Comparison of ENCODE assay signal across 5 worm cellular contexts in genomic region chrII:11632689-11633088, ce11.
TF ChIP-seq lines count a peak whose summit lies in the region.

No protein-coding gene starts in this region.

TF ChIP-seq in whole organism, L1 larva, 84 proteins besides CTCF, POLR2A, EP300 and RAD21 (continues in another document):
- peak; percentile 46 for TF ChIP-seq nhr-77 (tag; optimal IDR thresholded peaks at IDR 0.05; lab: Kevin White, UChicago)
- TF ChIP-seq fkh-8 (tag; optimal IDR thresholded peaks at IDR 0.05; lab: Kevin White, UChicago), result peak; percentile 57
- peak; percentile 29 for TF ChIP-seq xbp-1 (tag; optimal IDR thresholded peaks at IDR 0.05; lab: Kevin White, UChicago)
- TF ChIP-seq ztf-4 (tag; optimal IDR thresholded peaks at IDR 0.05; lab: Kevin White, UChicago), result no peak
- no peak for TF ChIP-seq nhr-12 (tag; optimal IDR thresholded peaks at IDR 0.05; lab: Kevin White, UChicago)
- no peak for TF ChIP-seq sox-4 (tag; optimal IDR thresholded peaks at IDR 0.05; lab: Kevin White, UChicago)
- no peak for TF ChIP-seq lin-39 (tag; optimal IDR thresholded peaks at IDR 0.05; lab: Kevin White, UChicago)
- no peak for TF ChIP-seq lir-3 (tag; optimal IDR thresholded peaks at IDR 0.05; lab: Kevin White, UChicago; ENCODE audit: poor library complexity)
- no peak for TF ChIP-seq unc-86 (tag; optimal IDR thresholded peaks at IDR 0.05; lab: Kevin White, UChicago)
- TF ChIP-seq dpl-1 (GFP tag; optimal IDR thresholded peaks at IDR 0.05; lab: Kevin White, UChicago), result no peak
- TF ChIP-seq nhr-85 (tag; lab: Kevin White, UChicago), result peak; percentile 86
- TF ChIP-seq unc-130 (tag; optimal IDR thresholded peaks at IDR 0.05; lab: Kevin White, UChicago), result peak; percentile 22
- TF ChIP-seq nhr-90 (tag; optimal IDR thresholded peaks at IDR 0.05; lab: Kevin White, UChicago; ENCODE audit: poor library complexity), result peak; percentile 25
- no peak for TF ChIP-seq alr-1 (tag; optimal IDR thresholded peaks at IDR 0.05; lab: Kevin White, UChicago; ENCODE audit: borderline replicate concordance)
- peak; percentile 16 for TF ChIP-seq mep-1 (tag; optimal IDR thresholded peaks at IDR 0.05; lab: Kevin White, UChicago)
- TF ChIP-seq egl-13 (tag; optimal IDR thresholded peaks at IDR 0.05; lab: Kevin White, UChicago), result no peak
- no peak for TF ChIP-seq hpl-2 (GFP tag; optimal IDR thresholded peaks at IDR 0.05; lab: Kevin White, UChicago)
- TF ChIP-seq fkh-10 (GFP tag; optimal IDR thresholded peaks at IDR 0.05; lab: Kevin White, UChicago), result no peak
- peak; percentile 37 for TF ChIP-seq fos-1 (tag; optimal IDR thresholded peaks at IDR 0.05; lab: Kevin White, UChicago)

TF ChIP-seq in whole organism, L3 larva, 47 proteins besides CTCF, POLR2A, EP300 and RAD21:
- peak; percentile 63 for TF ChIP-seq nfya-1 (tag; optimal IDR thresholded peaks at IDR 0.05; lab: Kevin White, UChicago; ENCODE audit: insufficient read depth)
- peak; percentile 17 for TF ChIP-seq ceh-28 (tag; optimal IDR thresholded peaks at IDR 0.05; lab: Kevin White, UChicago)
- no peak for TF ChIP-seq aly-2 (tag; optimal IDR thresholded peaks at IDR 0.05; lab: Kevin White, UChicago)
- TF ChIP-seq ceh-82 (tag; optimal IDR thresholded peaks at IDR 0.05; lab: Kevin White, UChicago), result no peak
- no peak for TF ChIP-seq mdl-1 (tag; optimal IDR thresholded peaks at IDR 0.05; lab: Kevin White, UChicago)
- TF ChIP-seq nhr-23 (tag; optimal IDR thresholded peaks at IDR 0.05; lab: Kevin White, UChicago), result peak; percentile 45
- TF ChIP-seq nhr-25 (tag; optimal IDR thresholded peaks at IDR 0.05; lab: Kevin White, UChicago), result peak; percentile 83
- peak; percentile 5 for TF ChIP-seq elt-2 (tag; optimal IDR thresholded peaks at IDR 0.05; lab: Kevin White, UChicago)
- peak; percentile 76 for TF ChIP-seq pha-4 (tag; optimal IDR thresholded peaks at IDR 0.05; lab: Kevin White, UChicago)
- peak; percentile 64 for TF ChIP-seq hmg-11 (tag; optimal IDR thresholded peaks at IDR 0.05; lab: Kevin White, UChicago)
- TF ChIP-seq nhr-237 (tag; optimal IDR thresholded peaks at IDR 0.05; lab: Kevin White, UChicago), result no peak
- TF ChIP-seq ama-1 (optimal IDR thresholded peaks at IDR 0.05; lab: Kevin White, UChicago), result peak; percentile 61
- peak; percentile 79 for TF ChIP-seq lin-39 (tag; optimal IDR thresholded peaks at IDR 0.05; lab: Kevin White, UChicago)
- TF ChIP-seq snpc-4 (tag; optimal IDR thresholded peaks at IDR 0.05; lab: Kevin White, UChicago), result peak; percentile 34
- no peak for TF ChIP-seq tbx-2 (tag; optimal IDR thresholded peaks at IDR 0.05; lab: Kevin White, UChicago)
- TF ChIP-seq zag-1 (tag; optimal IDR thresholded peaks at IDR 0.05; lab: Kevin White, UChicago), result no peak

TF ChIP-seq in whole organism, early embryonic, 17 proteins besides CTCF, POLR2A, EP300 and RAD21:
- TF ChIP-seq hmg-4 (GFP tag; optimal IDR thresholded peaks at IDR 0.05; lab: Kevin White, UChicago), result peak; percentile 63
- no peak for TF ChIP-seq aly-1 (tag; optimal IDR thresholded peaks at IDR 0.05; lab: Kevin White, UChicago)
TF ChIP-seq in whole organism, early embryonic: peak in this region for 1.

TF ChIP-seq in whole organism, midembryonic, 9 proteins besides CTCF, POLR2A, EP300 and RAD21:
- TF ChIP-seq klf-2 (GFP tag; conservative IDR thresholded peaks at IDR 0.05; lab: Robert Waterston, UW) (no peak), ref-1 (GFP tag; conservative IDR thresholded peaks at IDR 0.05; lab: Robert Waterston, UW) (0 out of 2 replicates have a peak, but pooled peaks have one; percentile 6)

TF ChIP-seq in whole organism, young adult, 124 proteins besides CTCF, POLR2A, EP300 and RAD21 (continues in another document):
- TF ChIP-seq cebp-1 (GFP tag; IDR thresholded peaks at IDR 0.05; lab: Robert Waterston, UW) (no peak), cebp-1 (tag; optimal IDR thresholded peaks at IDR 0.05; lab: Kevin White, UChicago) (peak; percentile 46), lin-54 (GFP tag; optimal IDR thresholded peaks at IDR 0.05; lab: Kevin White, UChicago) (no peak), dpff-1 (tag; optimal IDR thresholded peaks at IDR 0.05; lab: Kevin White, UChicago) (no peak), hmg-20 (GFP tag; IDR thresholded peaks at IDR 0.05; lab: Robert Waterston, UW) (no peak), aptf-3 (GFP tag; IDR thresholded peaks at IDR 0.05; lab: Robert Waterston, UW) (no peak), dox-1 (GFP tag; IDR thresholded peaks at IDR 0.05; lab: Robert Waterston, UW) (peak; percentile 19; the same call in 1 of the 2 replicates), rcor-1 (GFP tag; IDR thresholded peaks at IDR 0.05; lab: Robert Waterston, UW) (peak; percentile 10; the same call in 1 of the 2 replicates), ceh-40 (GFP tag; IDR thresholded peaks at IDR 0.05; lab: Robert Waterston, UW) (no peak), sdz-38 (tag; optimal IDR thresholded peaks at IDR 0.05; lab: Kevin White, UChicago) (no peak), attf-5 (GFP tag; optimal IDR thresholded peaks at IDR 0.05; lab: Kevin White, UChicago) (no peak), snpc-4 (GFP tag; optimal IDR thresholded peaks at IDR 0.05; lab: Kevin White, UChicago) (no peak), snpc-4 (tag; optimal IDR thresholded peaks at IDR 0.05; lab: Kevin White, UChicago) (peak in 1 of 4 experiments; percentile 25), tlf-1 (GFP tag; optimal IDR thresholded peaks at IDR 0.05; lab: Kevin White, UChicago) (no peak), unc-130 (GFP tag; optimal IDR thresholded peaks at IDR 0.05; lab: Kevin White, UChicago) (no peak), F39B2.1 (GFP tag; IDR thresholded peaks at IDR 0.05; lab: Robert Waterston, UW) (no peak), die-1 (tag; optimal IDR thresholded peaks at IDR 0.05; lab: Kevin White, UChicago) (no peak), efl-1 (GFP tag; optimal IDR thresholded peaks at IDR 0.05; lab: Kevin White, UChicago) (no peak), sea-2 (GFP tag; IDR thresholded peaks at IDR 0.05; lab: Robert Waterston, UW) (no peak), hlh-12 (tag; optimal IDR thresholded peaks at IDR 0.05; lab: Kevin White, UChicago) (no peak), F23B12.7 (tag; optimal IDR thresholded peaks at IDR 0.05; lab: Kevin White, UChicago; ENCODE audit: insufficient read depth) (no peak), B0336.3 (GFP tag; IDR thresholded peaks at IDR 0.05; lab: Robert Waterston, UW) (no peak), nhr-120 (GFP tag; IDR thresholded peaks at IDR 0.05; lab: Robert Waterston, UW) (no peak), nfyb-1 (GFP tag; IDR thresholded peaks at IDR 0.05; lab: Robert Waterston, UW) (peak; percentile 34; the same call in 1 of the 2 replicates), cebp-2 (GFP tag; IDR thresholded peaks at IDR 0.05; lab: Robert Waterston, UW) (no peak), F57A8.1 (GFP tag; optimal IDR thresholded peaks at IDR 0.05; lab: Kevin White, UChicago) (no peak), zfh-2 (GFP tag; conservative IDR thresholded peaks at IDR 0.05; lab: Robert Waterston, UW) (peak; percentile 68), pha-4 (tag; optimal IDR thresholded peaks at IDR 0.05; lab: Kevin White, UChicago) (no peak), repo-1 (tag; optimal IDR thresholded peaks at IDR 0.05; lab: Kevin White, UChicago) (no peak), C17E4.6 (GFP tag; IDR thresholded peaks at IDR 0.05; lab: Robert Waterston, UW) (no peak), ztf-25 (GFP tag; IDR thresholded peaks at IDR 0.05; lab: Robert Waterston, UW) (no peak), hmg-1.2 (GFP tag; IDR thresholded peaks at IDR 0.05; lab: Robert Waterston, UW) (peak; percentile 70; the same call in 1 of the 2 replicates), rpc-1 (optimal IDR thresholded peaks at IDR 0.05; lab: Kevin White, UChicago) (no peak), rpc-1 (tag; optimal IDR thresholded peaks at IDR 0.05; lab: Kevin White, UChicago) (no peak), C06A6.2 (GFP tag; conservative IDR thresholded peaks at IDR 0.05; lab: Robert Waterston, UW) (no peak), mel-28 (tag; optimal IDR thresholded peaks at IDR 0.05; lab: Kevin White, UChicago; ENCODE audit: borderline replicate concordance) (no peak), atf-7 (tag; optimal IDR thresholded peaks at IDR 0.05; lab: Kevin White, UChicago) (no peak), bed-1 (GFP tag; IDR thresholded peaks at IDR 0.05; lab: Robert Waterston, UW) (no peak), attf-3 (GFP tag; conservative IDR thresholded peaks at IDR 0.05; lab: Robert Waterston, UW) (no peak), lin-35 (GFP tag; optimal IDR thresholded peaks at IDR 0.05; lab: Kevin White, UChicago) (peak in 1 of 3 experiments; percentile 19), madf-8 (GFP tag; conservative IDR thresholded peaks at IDR 0.05; lab: Robert Waterston, UW) (no peak), ama-1 (optimal IDR thresholded peaks at IDR 0.05; lab: Kevin White, UChicago) (no peak), ama-1 (GFP tag; optimal IDR thresholded peaks at IDR 0.05; lab: Kevin White, UChicago) (no peak), F37B4.10 (GFP tag; IDR thresholded peaks at IDR 0.05; lab: Robert Waterston, UW) (no peak), mcd-1 (GFP tag; IDR thresholded peaks at IDR 0.05; lab: Robert Waterston, UW) (no peak), somi-1 (GFP tag; optimal IDR thresholded peaks at IDR 0.05; lab: Kevin White, UChicago) (no peak), K12H6.12 (tag; optimal IDR thresholded peaks at IDR 0.05; lab: Kevin White, UChicago) (peak; percentile 25), egrh-3 (GFP tag; IDR thresholded peaks at IDR 0.05; lab: Robert Waterston, UW) (no peak), nfya-1 (tag; optimal IDR thresholded peaks at IDR 0.05; lab: Kevin White, UChicago; ENCODE audit: borderline replicate concordance, insufficient read depth) (no peak), sptf-2 (GFP tag; optimal IDR thresholded peaks at IDR 0.05; lab: Kevin White, UChicago) (no peak), lsy-27 (tag; optimal IDR thresholded peaks at IDR 0.05; lab: Kevin White, UChicago; ENCODE audit: borderline replicate concordance, insufficient read depth) (no peak), him-1 (tag; optimal IDR thresholded peaks at IDR 0.05; lab: Kevin White, UChicago) (no peak), nhr-27 (tag; optimal IDR thresholded peaks at IDR 0.05; lab: Kevin White, UChicago) (no peak), ceh-58 (GFP tag; IDR thresholded peaks at IDR 0.05; lab: Robert Waterston, UW) (no peak), ztf-6 (GFP tag; IDR thresholded peaks at IDR 0.05; lab: Robert Waterston, UW) (no peak), ceh-27 (GFP tag; optimal IDR thresholded peaks at IDR 0.05; lab: Kevin White, UChicago) (peak; percentile 21), athp-1 (tag; optimal IDR thresholded peaks at IDR 0.05; lab: Kevin White, UChicago) (no peak), T07F8.4 (tag; optimal IDR thresholded peaks at IDR 0.05; lab: Kevin White, UChicago) (no peak)

Comparison
In these comparisons a context has a peak if more than half of its experiments do, and no peak if none do; other contexts are left out.
1. Of the 8 proteins assayed by ChIP-seq in both whole organism, young adult and whole organism, L1 larva: peak only in whole organism, young adult: none; only in whole organism, L1 larva: efl-1, nhr-90 and unc-130; in both: none; in neither: 3; mixed calls (peak in some experiments, not most) for 2.